Worm (Caenorhabditis elegans) whole organism, mixed stage, embryonic: ENCODE measurements around the gene cnc-6.
A peak's percentile ranks its signal among the peaks of the same experiment; 100 is the strongest.

Source experiments
- M03D4.4 ChIP-seq: sonication (generic microtip); optimal IDR thresholded peaks from 2 replicates; lab custom pipeline; 2017; ENCODE audit warnings: mild to moderate bottlenecking, missing genetic modification characterization, missing compliant biosample characterization
- bed-3 ChIP-seq: fragments of 200-800 bp; sonication (Bioruptor generic); optimal IDR thresholded peaks from 3 replicates; lab custom pipeline; 2018; ENCODE audit warnings: mild to moderate bottlenecking, missing genetic modification characterization, moderate library complexity, missing compliant biosample characterization
- blmp-1 ChIP-seq: fragments of 150-350 bp; optimal IDR thresholded peaks from 2 replicates; lab custom pipeline; 2014; ENCODE audit warnings: missing biosample characterization, missing genetic modification characterization
- ceh-39 ChIP-seq: fragments of 150-350 bp; optimal IDR thresholded peaks from 2 replicates; lab custom pipeline; 2014; ENCODE audit warnings: missing biosample characterization, missing genetic modification characterization
- ceh-43 ChIP-seq: fragments of 200-800 bp; sonication (Bioruptor generic); optimal IDR thresholded peaks from 2 replicates; lab custom pipeline; 2018; ENCODE audit warnings: mild to moderate bottlenecking, missing genetic modification characterization, moderate library complexity, missing compliant biosample characterization
- ceh-83 ChIP-seq: fragments of 200-800 bp; sonication (Bioruptor generic); optimal IDR thresholded peaks from 2 replicates; lab custom pipeline; 2018; ENCODE audit warnings: mild to moderate bottlenecking, missing genetic modification characterization, missing compliant biosample characterization
- ces-1 ChIP-seq: fragments of 150-350 bp; optimal IDR thresholded peaks from 2 replicates; lab custom pipeline; 2014; ENCODE audit warnings: missing biosample characterization, missing genetic modification reagents, missing genetic modification characterization
- cnd-1 ChIP-seq: fragments of 200-800 bp; sonication (Bioruptor generic); optimal IDR thresholded peaks from 2 replicates; lab custom pipeline; 2018; ENCODE audit warnings: mild to moderate bottlenecking, missing genetic modification characterization, missing compliant biosample characterization
- drap-1 ChIP-seq: fragments of 200-800 bp; sonication (Bioruptor generic); optimal IDR thresholded peaks from 3 replicates; lab custom pipeline; 2018; ENCODE audit warnings: mild to moderate bottlenecking, missing genetic modification characterization, missing compliant biosample characterization
- elt-1 ChIP-seq: sonication (generic microtip); optimal IDR thresholded peaks from 2 replicates; lab custom pipeline; 2017; ENCODE audit warnings: missing genetic modification characterization, mild to moderate bottlenecking, missing compliant biosample characterization, antibody characterized with exemption, moderate library complexity, borderline replicate concordance; ENCODE audit not compliant: insufficient read depth
- elt-3 ChIP-seq: fragments of 150-350 bp; optimal IDR thresholded peaks from 2 replicates; lab custom pipeline; 2014; ENCODE audit warnings: missing biosample characterization, missing genetic modification characterization
- ham-2 ChIP-seq: fragments of 200-800 bp; sonication (Bioruptor generic); optimal IDR thresholded peaks from 2 replicates; lab custom pipeline; 2018; ENCODE audit warnings: mild to moderate bottlenecking, missing genetic modification characterization, missing compliant biosample characterization
- hlh-1 ChIP-seq: fragments of 150-350 bp; optimal IDR thresholded peaks from 2 replicates; lab custom pipeline; 2014; ENCODE audit warnings: missing biosample characterization, missing genetic modification reagents, missing genetic modification characterization
- lin-32 ChIP-seq: fragments of 200-800 bp; sonication (Bioruptor generic); optimal IDR thresholded peaks from 2 replicates; lab custom pipeline; 2018; ENCODE audit warnings: mild to moderate bottlenecking, missing genetic modification characterization, missing compliant biosample characterization
- lsy-2 ChIP-seq: fragments of 150-350 bp; optimal IDR thresholded peaks from 2 replicates; lab custom pipeline; 2014; ENCODE audit warnings: missing biosample characterization, missing genetic modification characterization
- mab-5 ChIP-seq: fragments of 150-350 bp; optimal IDR thresholded peaks from 2 replicates; lab custom pipeline; 2014; ENCODE audit warnings: missing biosample characterization, missing genetic modification characterization
- mep-1 ChIP-seq: fragments of 150-350 bp; optimal IDR thresholded peaks from 2 replicates; lab custom pipeline; 2017; ENCODE audit warnings: missing biosample characterization, missing genetic modification reagents, missing genetic modification characterization, inconsistent platforms
- mls-2 ChIP-seq: sonication (generic microtip); optimal IDR thresholded peaks from 2 replicates; lab custom pipeline; 2016; ENCODE audit warnings: mild to moderate bottlenecking, missing genetic modification characterization, moderate library complexity, missing compliant biosample characterization
- nhr-12 ChIP-seq: fragments of 150-350 bp; optimal IDR thresholded peaks from 2 replicates; lab custom pipeline; 2014; ENCODE audit warnings: missing biosample characterization, missing genetic modification characterization
- nhr-2 ChIP-seq: fragments of 150-350 bp; optimal IDR thresholded peaks from 2 replicates; lab custom pipeline; 2014; ENCODE audit warnings: missing biosample characterization, missing genetic modification characterization
- nhr-237 ChIP-seq: fragments of 150-350 bp; optimal IDR thresholded peaks from 2 replicates; lab custom pipeline; 2014; ENCODE audit warnings: missing biosample characterization, missing genetic modification characterization
- nhr-28 ChIP-seq: fragments of 150-350 bp; optimal IDR thresholded peaks from 2 replicates; lab custom pipeline; 2014; ENCODE audit warnings: missing biosample characterization, missing genetic modification characterization
- pha-4 ChIP-seq: fragments of 150-350 bp; optimal IDR thresholded peaks from 2 replicates; lab custom pipeline; 2018; ENCODE audit warnings: missing biosample characterization, missing genetic modification reagents, missing genetic modification characterization
- sem-2 ChIP-seq: fragments of 200-800 bp; sonication (Bioruptor generic); optimal IDR thresholded peaks from 2 replicates; lab custom pipeline; 2018; ENCODE audit warnings: mild to moderate bottlenecking, missing genetic modification characterization, missing compliant biosample characterization
- snpc-4 ChIP-seq: fragments of 150-350 bp; optimal IDR thresholded peaks from 2 replicates; lab custom pipeline; 2014; ENCODE audit warnings: missing biosample characterization, missing genetic modification characterization
- tbx-8 ChIP-seq: fragments of 200-800 bp; sonication (Bioruptor generic); optimal IDR thresholded peaks from 2 replicates; lab custom pipeline; 2018; ENCODE audit warnings: mild to moderate bottlenecking, missing genetic modification characterization, moderate library complexity, missing compliant biosample characterization
- unc-120 ChIP-seq: sonication (generic microtip); optimal IDR thresholded peaks from 2 replicates; lab custom pipeline; 2017; ENCODE audit warnings: missing genetic modification characterization, missing compliant biosample characterization; ENCODE audit not compliant: poor library complexity, severe bottlenecking
- unc-39 ChIP-seq: fragments of 150-350 bp; optimal IDR thresholded peaks from 2 replicates; lab custom pipeline; 2014; ENCODE audit warnings: missing biosample characterization, missing genetic modification characterization
- zip-8 ChIP-seq: fragments of 150-350 bp; optimal IDR thresholded peaks from 2 replicates; lab custom pipeline; 2014; ENCODE audit warnings: missing biosample characterization, missing genetic modification characterization
- ztf-11 ChIP-seq: fragments of 150-350 bp; optimal IDR thresholded peaks from 2 replicates; lab custom pipeline; 2014; ENCODE audit warnings: missing biosample characterization, missing genetic modification characterization

The cnc-6 gene

DNA sequence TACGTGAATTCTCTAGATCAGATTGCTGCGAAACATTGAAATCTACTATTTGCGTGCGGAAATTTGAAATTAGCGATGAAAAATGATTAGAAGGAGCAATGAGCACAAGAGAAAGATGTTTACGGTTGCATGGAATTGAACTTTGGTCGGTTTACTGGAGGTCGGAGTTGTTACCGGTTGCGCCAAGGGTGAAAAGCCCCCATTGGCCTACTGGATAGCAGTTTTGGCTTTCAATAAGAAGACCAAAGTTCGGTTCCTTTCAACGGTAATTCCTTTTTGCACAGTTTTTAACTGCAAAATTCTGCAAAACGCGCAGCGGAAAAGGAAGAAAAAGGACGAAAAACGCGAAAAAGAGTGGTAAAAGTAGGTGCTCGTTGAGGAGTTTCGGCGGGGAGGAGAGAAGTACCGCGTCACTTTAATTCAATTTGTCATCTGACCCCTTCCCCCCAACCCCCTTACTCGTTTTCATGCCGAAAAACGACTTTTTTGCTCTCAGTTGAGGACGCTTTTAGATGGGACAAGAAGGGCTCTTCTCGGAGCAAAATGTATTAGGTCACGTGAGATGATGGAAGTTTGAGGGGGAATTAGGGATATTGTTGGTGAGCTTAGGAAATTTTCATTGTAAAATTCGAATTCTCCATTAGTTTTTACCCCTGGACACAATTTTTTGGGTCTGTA is 17.7 kb upstream of the cnc-6 start:
- TF ChIP-seq ces-1 (peak; percentile 87), ceh-83 (GFP tag; lab: Kevin White, UChicago) (no peak), sem-2 (GFP tag; lab: Kevin White, UChicago) (no peak), hlh-1 (tag; lab: Kevin White, UChicago) (no peak)
- TF ChIP-seq, all 35 proteins: peak for 1

DNA sequence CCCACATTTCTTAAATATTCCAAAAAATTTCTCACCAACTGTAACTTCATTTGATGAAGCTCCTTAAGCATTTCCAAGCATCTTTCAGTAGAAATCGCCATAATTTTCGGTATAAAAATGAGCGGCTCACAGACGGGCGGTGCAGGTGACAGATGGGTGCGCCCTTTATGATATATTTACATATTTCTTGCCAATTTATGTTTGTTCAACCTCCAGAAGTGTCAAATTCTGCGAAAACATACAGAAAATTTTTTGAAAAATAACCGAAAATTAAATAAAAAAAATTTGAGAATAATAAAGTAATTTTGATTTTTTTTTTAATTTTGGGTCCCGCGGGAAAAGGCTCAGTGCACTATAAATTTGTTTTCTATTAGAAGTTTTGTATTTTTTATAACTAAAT is 8.5 kb upstream of the cnc-6 start, which contains the start of gene Y46E12A.3:
Gene Y46E12A.3 (minus strand): TSS at position 101 of the 400 bp plus-strand sequence.
- TF ChIP-seq drap-1 (GFP tag; lab: Kevin White, UChicago) (no peak), ztf-11 (tag; lab: Kevin White, UChicago) (no peak)

- TF ChIP-seq unc-120 (tag; lab: Kevin White, UChicago) (no peak), nhr-2 (tag; lab: Kevin White, UChicago) (no peak), unc-39 (tag; lab: Kevin White, UChicago) (no peak), nhr-237 (tag; lab: Kevin White, UChicago) (no peak), ceh-43 (GFP tag; lab: Kevin White, UChicago) (no peak), elt-3 (no peak), drap-1 (GFP tag; lab: Kevin White, UChicago) (no peak), ces-1 (no peak), mab-5 (tag; lab: Kevin White, UChicago) (no peak), nhr-12 (tag; lab: Kevin White, UChicago) (no peak), bed-3 (no peak), blmp-1 (tag; lab: Kevin White, UChicago) (no peak), zip-8 (no peak), pha-4 (no peak), mep-1 (tag; lab: Kevin White, UChicago) (no peak), M03D4.4 (tag; lab: Kevin White, UChicago) (no peak), mls-2 (tag; lab: Kevin White, UChicago) (no peak), lin-32 (no peak)
Measured at ce11 chrIII:1758151-1758550, 5.2 kb upstream of the cnc-6 start, which contains the start of gene Y46E12A.5. Gene Y46E12A.5, minus strand, starts transcription at chrIII:1758251.

DNA sequence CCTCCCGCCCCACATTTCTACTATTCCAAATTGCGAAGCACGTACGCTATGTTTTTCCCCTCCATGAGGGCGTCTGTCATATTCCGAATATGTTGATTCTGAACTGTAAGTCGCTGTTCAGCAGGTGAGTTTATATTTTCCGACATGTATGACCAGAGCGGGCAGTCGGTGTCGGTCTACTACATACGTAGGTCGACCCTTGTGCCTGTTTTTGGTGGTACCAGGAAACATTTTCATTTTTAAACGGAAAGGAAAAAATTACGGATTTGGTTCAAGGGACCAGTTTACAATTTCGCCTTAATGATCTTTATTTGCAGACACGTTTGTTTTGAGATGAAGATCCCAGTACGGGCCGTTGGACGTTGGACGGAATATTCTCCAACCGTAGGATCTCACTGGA is 4.7 kb upstream of the cnc-6 start, which contains the start of gene Y46E12A.2:
Gene Y46E12A.2 (plus strand): TSS at position 301 of the 400 bp plus-strand sequence.
- TF ChIP-seq zip-8: no peak
- TF ChIP-seq cnd-1: no peak
- TF ChIP-seq sem-2 (GFP tag; lab: Kevin White, UChicago): no peak
- no peak for TF ChIP-seq drap-1 (GFP tag; lab: Kevin White, UChicago)
- TF ChIP-seq tbx-8 (GFP tag; lab: Kevin White, UChicago): no peak
- TF ChIP-seq M03D4.4 (tag; lab: Kevin White, UChicago): no peak
- no peak for TF ChIP-seq mep-1 (tag; lab: Kevin White, UChicago)
- no peak for TF ChIP-seq mab-5 (tag; lab: Kevin White, UChicago)
- TF ChIP-seq ceh-39 (tag; lab: Kevin White, UChicago): no peak
- no peak for TF ChIP-seq unc-39 (tag; lab: Kevin White, UChicago)
- TF ChIP-seq ceh-43 (GFP tag; lab: Kevin White, UChicago): no peak
- TF ChIP-seq mls-2 (tag; lab: Kevin White, UChicago): no peak
- no peak for TF ChIP-seq hlh-1 (tag; lab: Kevin White, UChicago)

DNA sequence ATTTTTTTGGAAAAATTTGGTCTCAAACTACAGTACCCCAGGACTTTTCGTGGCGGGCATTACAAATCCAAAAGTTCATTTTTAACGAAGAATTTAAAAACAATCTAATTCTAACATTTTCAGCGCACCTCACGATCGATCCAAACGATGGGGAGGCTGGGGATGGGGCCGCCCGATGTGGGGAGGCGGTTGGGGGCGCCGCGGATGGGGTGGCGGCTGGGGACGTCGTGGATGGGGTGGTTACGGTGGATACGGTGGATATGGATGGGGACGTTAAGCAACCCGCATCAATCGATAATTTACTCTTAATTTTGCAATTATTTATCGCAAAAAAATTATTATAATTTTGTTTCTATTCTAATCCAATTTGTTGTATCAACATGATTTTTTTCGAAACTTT is 1.1 kb downstream of the cnc-6 start:
- TF ChIP-seq nhr-2 (tag; lab: Kevin White, UChicago) (no peak), sem-2 (GFP tag; lab: Kevin White, UChicago) (no peak), ham-2 (GFP tag; lab: Kevin White, UChicago) (no peak), snpc-4 (tag; lab: Kevin White, UChicago) (no peak), nhr-28 (tag; lab: Kevin White, UChicago) (no peak), pha-4 (no peak), lsy-2 (no peak), mls-2 (tag; lab: Kevin White, UChicago) (no peak), nhr-12 (tag; lab: Kevin White, UChicago) (no peak), ces-1 (no peak), elt-1 (tag; lab: Kevin White, UChicago) (no peak), lin-32 (no peak), hlh-1 (tag; lab: Kevin White, UChicago) (no peak), M03D4.4 (tag; lab: Kevin White, UChicago) (no peak), mep-1 (tag; lab: Kevin White, UChicago) (no peak), nhr-237 (tag; lab: Kevin White, UChicago) (no peak)
